Worm (Caenorhabditis elegans) whole organism, young adult: ENCODE measurements around the gene C30F2.2.

ENCODE experiments used
- B0035.1 ChIP-seq: sonication (generic microtip); optimal IDR thresholded peaks from 2 replicates; lab custom pipeline; 2016; ENCODE audit warnings: missing genetic modification characterization, mild to moderate bottlenecking, missing compliant biosample characterization, missing genotype, missing genetic modification reagents
- B0261.1 ChIP-seq: sonication (generic microtip); optimal IDR thresholded peaks from 2 replicates; lab custom pipeline; 2016; ENCODE audit warnings: mild to moderate bottlenecking, missing genetic modification characterization, moderate library complexity, missing compliant biosample characterization
- C06A6.2 ChIP-seq: fragments of 200-800 bp; sonication (Bioruptor generic); conservative IDR thresholded peaks from 2 replicates; pipeline ENCODE4 v1.3.6; 2022; ENCODE audit warnings: missing genetic modification characterization, missing compliant biosample characterization
- F10E7.11 ChIP-seq: sonication (generic microtip); optimal IDR thresholded peaks from 2 replicates; lab custom pipeline; 2017; ENCODE audit warnings: mild to moderate bottlenecking, missing genetic modification characterization, moderate library complexity, missing compliant biosample characterization
- F33H1.4 ChIP-seq: fragments of 200-800 bp; sonication (Bioruptor generic); IDR thresholded peaks from 2 replicates; pipeline ENCODE4 v1.3.6; 2022; ENCODE audit warnings: missing genetic modification reagents, missing genetic modification characterization, missing compliant biosample characterization
- F57C9.4 ChIP-seq: sonication (generic microtip); optimal IDR thresholded peaks from 2 replicates; lab custom pipeline; 2017; ENCODE audit warnings: mild to moderate bottlenecking, missing genetic modification characterization, missing compliant biosample characterization
- K12H6.12 ChIP-seq: fragments of 200-800 bp; sonication (Bioruptor generic); optimal IDR thresholded peaks from 2 replicates; lab custom pipeline; 2018; ENCODE audit warnings: mild to moderate bottlenecking, missing genetic modification characterization, missing compliant biosample characterization
- T26A5.8 ChIP-seq: sonication (generic microtip); optimal IDR thresholded peaks from 2 replicates; lab custom pipeline; 2016; ENCODE audit warnings: missing genetic modification characterization, missing compliant biosample characterization
- Y53F4B.3 ChIP-seq: fragments of 200-800 bp; sonication (Bioruptor generic); IDR thresholded peaks from 2 replicates; pipeline ENCODE4 v1.3.6; 2022; ENCODE audit warnings: missing genetic modification reagents, missing genetic modification characterization, missing compliant biosample characterization
- Y95B8A.8 ChIP-seq: fragments of 200-800 bp; sonication (Bioruptor generic); IDR thresholded peaks from 2 replicates; pipeline ENCODE4 v1.3.6; 2022; ENCODE audit warnings: missing genetic modification reagents, missing genetic modification characterization, missing compliant biosample characterization
- aptf-2 ChIP-seq: fragments of 200-800 bp; sonication (Bioruptor generic); conservative IDR thresholded peaks from 2 replicates; pipeline ENCODE4 v1.3.6; 2022; ENCODE audit warnings: missing genetic modification reagents, missing genetic modification characterization, missing compliant biosample characterization
- aptf-3 ChIP-seq: fragments of 200-800 bp; sonication (Bioruptor generic); IDR thresholded peaks from 2 replicates; pipeline ENCODE4 v1.3.6; 2022; ENCODE audit warnings: missing genetic modification characterization, missing compliant biosample characterization
- atf-7 ChIP-seq: sonication (generic microtip); optimal IDR thresholded peaks from 2 replicates; lab custom pipeline; 2017; ENCODE audit warnings: mild to moderate bottlenecking, missing genetic modification characterization, missing compliant biosample characterization
- attf-3 ChIP-seq: fragments of 200-800 bp; sonication (Bioruptor generic); conservative IDR thresholded peaks from 2 replicates; pipeline ENCODE4 v1.3.6; 2022; ENCODE audit warnings: missing genetic modification reagents, missing genetic modification characterization, missing compliant biosample characterization
- attf-5 ChIP-seq: fragments of 200-800 bp; sonication (Bioruptor generic); optimal IDR thresholded peaks from 2 replicates; lab custom pipeline; 2018; ENCODE audit warnings: mild to moderate bottlenecking, missing genetic modification characterization, missing compliant biosample characterization
- attf-6 ChIP-seq: fragments of 200-800 bp; sonication (Bioruptor generic); IDR thresholded peaks from 2 replicates; pipeline ENCODE4 v1.3.6; 2022; ENCODE audit warnings: missing genetic modification reagents, missing genetic modification characterization, missing compliant biosample characterization
- ceh-100 ChIP-seq: fragments of 200-800 bp; sonication (Bioruptor generic); IDR thresholded peaks from 2 replicates; pipeline ENCODE4 v1.3.6; 2022; ENCODE audit warnings: missing genetic modification reagents, missing genetic modification characterization, missing compliant biosample characterization
- ceh-27 ChIP-seq: fragments of 200-800 bp; sonication (Bioruptor generic); optimal IDR thresholded peaks from 2 replicates; lab custom pipeline; 2018; ENCODE audit warnings: mild to moderate bottlenecking, missing genetic modification characterization, moderate library complexity, missing compliant biosample characterization
- ceh-79 ChIP-seq: sonication (generic microtip); optimal IDR thresholded peaks from 2 replicates; lab custom pipeline; 2017; ENCODE audit warnings: mild to moderate bottlenecking, missing genetic modification characterization, missing compliant biosample characterization
- ceh-91 ChIP-seq: fragments of 200-800 bp; sonication (Bioruptor generic); IDR thresholded peaks from 2 replicates; pipeline ENCODE4 v1.3.6; 2022; ENCODE audit warnings: missing genetic modification reagents, missing genetic modification characterization, missing compliant biosample characterization
- die-1 ChIP-seq: sonication (generic microtip); optimal IDR thresholded peaks from 2 replicates; lab custom pipeline; 2016; ENCODE audit warnings: missing genotype, mild to moderate bottlenecking, missing genetic modification characterization, missing compliant biosample characterization
- dpff-1 ChIP-seq: sonication (generic microtip); optimal IDR thresholded peaks from 2 replicates; lab custom pipeline; 2017; ENCODE audit warnings: mild to moderate bottlenecking, missing genetic modification characterization, missing compliant biosample characterization
- efl-1 ChIP-seq: fragments of 150-350 bp; optimal IDR thresholded peaks from 2 replicates; lab custom pipeline; 2014; ENCODE audit warnings: missing biosample characterization, missing genetic modification reagents, missing genetic modification characterization
- fkh-3 ChIP-seq: sonication (generic microtip); optimal IDR thresholded peaks from 2 replicates; lab custom pipeline; 2016; ENCODE audit warnings: mild to moderate bottlenecking, missing genetic modification characterization, missing compliant biosample characterization
- gei-17 ChIP-seq: fragments of 200-800 bp; sonication (Bioruptor generic); optimal IDR thresholded peaks from 2 replicates; lab custom pipeline; 2018; ENCODE audit warnings: mild to moderate bottlenecking, missing genetic modification characterization, missing compliant biosample characterization
- hlh-12 ChIP-seq: sonication (generic microtip); optimal IDR thresholded peaks from 2 replicates; lab custom pipeline; 2016; ENCODE audit warnings: missing genetic modification characterization, missing compliant biosample characterization
- hmg-1.2 ChIP-seq: fragments of 200-800 bp; sonication (Bioruptor generic); IDR thresholded peaks from 2 replicates; pipeline ENCODE4 v1.3.6; 2022; ENCODE audit warnings: missing genetic modification reagents, missing genetic modification characterization, missing compliant biosample characterization
- lin-26 ChIP-seq: fragments of 200-800 bp; sonication (Bioruptor generic); IDR thresholded peaks from 2 replicates; pipeline ENCODE4 v1.3.6; 2022; ENCODE audit warnings: missing genetic modification reagents, missing genetic modification characterization, missing compliant biosample characterization
- lin-35 ChIP-seq, 3 experiments: fragments of 150-350 bp in 2 of 3; sonication (generic microtip) in 1 of 3; optimal IDR thresholded peaks; 2 replicates each; lab custom pipeline; 2014 to 2018; ENCODE audit warnings: missing biosample characterization in 3 of 3, missing genetic modification characterization in 3 of 3, missing genetic modification reagents in 3 of 3
- lsl-1 ChIP-seq: fragments of 200-800 bp; sonication (Bioruptor generic); optimal IDR thresholded peaks from 2 replicates; lab custom pipeline; 2018; ENCODE audit warnings: mild to moderate bottlenecking, missing genetic modification characterization, moderate library complexity, missing compliant biosample characterization
- madf-3 ChIP-seq: fragments of 200-800 bp; sonication (Bioruptor generic); IDR thresholded peaks from 2 replicates; pipeline ENCODE4 v1.3.6; 2022; ENCODE audit warnings: missing genetic modification reagents, missing genetic modification characterization, missing compliant biosample characterization
- mcd-1 ChIP-seq: fragments of 200-800 bp; sonication (Bioruptor generic); IDR thresholded peaks from 2 replicates; pipeline ENCODE4 v1.3.6; 2022; ENCODE audit warnings: missing genetic modification reagents, missing genetic modification characterization, missing compliant biosample characterization
- mes-4 ChIP-seq: sonication (generic microtip); optimal IDR thresholded peaks from 2 replicates; lab custom pipeline; 2016; ENCODE audit warnings: missing genotype, missing genetic modification characterization, missing compliant biosample characterization
- mxl-1 ChIP-seq: sonication (generic microtip); optimal IDR thresholded peaks from 2 replicates; lab custom pipeline; 2016; ENCODE audit warnings: missing genetic modification characterization, missing compliant biosample characterization
- nfyb-1 ChIP-seq: fragments of 200-800 bp; sonication (Bioruptor generic); IDR thresholded peaks from 2 replicates; pipeline ENCODE4 v1.3.6; 2022; ENCODE audit warnings: missing genetic modification reagents, missing genetic modification characterization, missing compliant biosample characterization
- nhr-120 ChIP-seq: fragments of 200-800 bp; sonication (Bioruptor generic); IDR thresholded peaks from 2 replicates; pipeline ENCODE4 v1.3.6; 2022; ENCODE audit warnings: missing genetic modification characterization, missing compliant biosample characterization
- nhr-90 ChIP-seq: sonication (generic microtip); optimal IDR thresholded peaks from 2 replicates; lab custom pipeline; 2016; ENCODE audit warnings: missing genotype, mild to moderate bottlenecking, missing genetic modification characterization, missing compliant biosample characterization
- pbrm-1 ChIP-seq: fragments of 200-800 bp; sonication (Bioruptor generic); IDR thresholded peaks from 2 replicates; pipeline ENCODE4 v1.3.6; 2022; ENCODE audit warnings: missing genetic modification reagents, missing genetic modification characterization, missing compliant biosample characterization
- rec-8 ChIP-seq, 2 experiments: sonication (generic microtip); optimal IDR thresholded peaks; 2 replicates each; lab custom pipeline; 2016; ENCODE audit warnings: mild to moderate bottlenecking in 2 of 2, missing genetic modification characterization in 2 of 2, missing genetic modification reagents in 2 of 2, missing genotype in 2 of 2, missing biosample characterization in 1 of 2, missing compliant biosample characterization in 1 of 2, moderate library complexity in 1 of 2
- sdz-38 ChIP-seq: sonication (generic microtip); optimal IDR thresholded peaks from 2 replicates; lab custom pipeline; 2016; ENCODE audit warnings: missing genotype, missing genetic modification characterization, missing compliant biosample characterization
- tbx-9 ChIP-seq: sonication (generic microtip); optimal IDR thresholded peaks from 2 replicates; lab custom pipeline; 2016; ENCODE audit warnings: borderline replicate concordance, missing genetic modification characterization, inconsistent platforms, missing compliant biosample characterization
- unc-130 ChIP-seq: sonication (generic microtip); optimal IDR thresholded peaks from 2 replicates; lab custom pipeline; 2016; ENCODE audit warnings: missing genetic modification reagents, missing genetic modification characterization, missing compliant biosample characterization
- xnd-1 ChIP-seq: sonication (generic microtip); optimal IDR thresholded peaks from 2 replicates; lab custom pipeline; 2016; ENCODE audit warnings: missing genotype, missing genetic modification reagents, missing genetic modification characterization, missing compliant biosample characterization
- ztf-18 ChIP-seq: sonication (generic microtip); optimal IDR thresholded peaks from 2 replicates; lab custom pipeline; 2016; ENCODE audit warnings: missing genotype, mild to moderate bottlenecking, missing genetic modification characterization, missing compliant biosample characterization
- ztf-22 ChIP-seq: fragments of 200-800 bp; sonication (Bioruptor generic); optimal IDR thresholded peaks from 2 replicates; lab custom pipeline; 2018; ENCODE audit warnings: mild to moderate bottlenecking, missing genetic modification characterization, moderate library complexity, missing compliant biosample characterization
- ztf-25 ChIP-seq: fragments of 200-800 bp; sonication (Bioruptor generic); IDR thresholded peaks from 2 replicates; pipeline ENCODE4 v1.3.6; 2022; ENCODE audit warnings: missing genetic modification reagents, missing genetic modification characterization, missing compliant biosample characterization
- ztf-26 ChIP-seq: sonication (generic microtip); optimal IDR thresholded peaks from 2 replicates; lab custom pipeline; 2017; ENCODE audit warnings: missing genetic modification characterization, missing compliant biosample characterization
- ztf-3 ChIP-seq: fragments of 200-800 bp; sonication (Bioruptor generic); optimal IDR thresholded peaks from 2 replicates; lab custom pipeline; 2018; ENCODE audit warnings: mild to moderate bottlenecking, missing genetic modification characterization, missing compliant biosample characterization

Gene C30F2.2

ce11 chrX:16058845-16059244, 26.2 kb downstream of the C30F2.2 start, which contains the start of gene T27A8.2:
Gene T27A8.2, minus strand, starts transcription at chrX:16058945.
- no peak for TF ChIP-seq Y95B8A.8 (GFP tag; lab: Robert Waterston, UW)

- TF ChIP-seq nhr-120 (GFP tag; lab: Robert Waterston, UW), result no peak
- peak; percentile 28 for TF ChIP-seq attf-5
- 0 out of 2 replicates have a peak, but pooled peaks have one; percentile 50 for TF ChIP-seq aptf-2 (GFP tag; lab: Robert Waterston, UW)
- peak; percentile 94 for TF ChIP-seq K12H6.12 (tag; lab: Kevin White, UChicago)
- TF ChIP-seq ztf-22 (GFP tag; lab: Kevin White, UChicago), result peak; percentile 94
- peak; percentile 96 for TF ChIP-seq C06A6.2 (GFP tag; lab: Robert Waterston, UW)
- TF ChIP-seq lin-35 (GFP tag; optimal IDR thresholded peaks at IDR 0.05; lab: Kevin White, UChicago), result peak in 2 of 3 experiments; percentile 72 to 98
- TF ChIP-seq hlh-12 (tag; lab: Kevin White, UChicago), result no peak
- no peak for TF ChIP-seq tbx-9 (tag; lab: Kevin White, UChicago)
- TF ChIP-seq rec-8 (tag; optimal IDR thresholded peaks at IDR 0.05; lab: Kevin White, UChicago), result peak; percentile 46 to 56
- peak; percentile 97 for TF ChIP-seq gei-17
- peak; percentile 92 for TF ChIP-seq dpff-1 (tag; lab: Kevin White, UChicago)
- no peak for TF ChIP-seq Y53F4B.3
- peak; percentile 97 for TF ChIP-seq atf-7 (tag; lab: Kevin White, UChicago)
- TF ChIP-seq B0035.1 (tag; lab: Kevin White, UChicago), result peak; percentile 94
- TF ChIP-seq ceh-100 (GFP tag; lab: Robert Waterston, UW), result peak; percentile 71
- no peak for TF ChIP-seq mes-4 (tag; lab: Kevin White, UChicago)
- TF ChIP-seq pbrm-1 (GFP tag; lab: Robert Waterston, UW), result peak; percentile 94
- peak; percentile 98 for TF ChIP-seq nfyb-1
- peak; percentile 77 for TF ChIP-seq ceh-79 (tag; lab: Kevin White, UChicago)
- peak; percentile 58 for TF ChIP-seq B0261.1 (tag; lab: Kevin White, UChicago)
- TF ChIP-seq mxl-1, result peak; percentile 22
- no peak for TF ChIP-seq fkh-3
- TF ChIP-seq attf-3, result peak; percentile 59
- peak; percentile 93 for TF ChIP-seq nhr-90 (tag; lab: Kevin White, UChicago)
- no peak for TF ChIP-seq ztf-25
- no peak for TF ChIP-seq xnd-1 (tag; lab: Kevin White, UChicago)
- TF ChIP-seq ztf-3 (GFP tag; lab: Kevin White, UChicago), result peak; percentile 90
- no peak for TF ChIP-seq T26A5.8 (tag; lab: Kevin White, UChicago)
- TF ChIP-seq efl-1 (GFP tag; lab: Kevin White, UChicago), result no peak
- no peak for TF ChIP-seq aptf-3 (GFP tag; lab: Robert Waterston, UW)
- TF ChIP-seq ceh-91 (GFP tag; lab: Robert Waterston, UW), result no peak
- TF ChIP-seq lsl-1, result no peak
- TF ChIP-seq hmg-1.2, result peak; percentile 84; the same call in 1 of the 2 replicates
- no peak; the same call in 1 of the 2 replicates for TF ChIP-seq lin-26 (GFP tag; lab: Robert Waterston, UW)
- TF ChIP-seq F57C9.4 (tag; lab: Kevin White, UChicago), result peak; percentile 39
- TF ChIP-seq die-1 (tag; lab: Kevin White, UChicago), result peak; percentile 12
- TF ChIP-seq F33H1.4 (GFP tag; lab: Robert Waterston, UW), result peak; percentile 36
- peak; percentile 99 for TF ChIP-seq ztf-26 (tag; lab: Kevin White, UChicago)
- TF ChIP-seq attf-6 (GFP tag; lab: Robert Waterston, UW), result no peak
- peak; percentile 95 for TF ChIP-seq ceh-27 (GFP tag; lab: Kevin White, UChicago)
- peak; percentile 74; the same call in 1 of the 2 replicates for TF ChIP-seq madf-3 (GFP tag; lab: Robert Waterston, UW)
- TF ChIP-seq F10E7.11 (tag; lab: Kevin White, UChicago), result peak; percentile 96
- TF ChIP-seq unc-130 (GFP tag; lab: Kevin White, UChicago), result peak; percentile 11
- TF ChIP-seq sdz-38 (tag; lab: Kevin White, UChicago), result no peak
- peak; percentile 68 for TF ChIP-seq ztf-18 (tag; lab: Kevin White, UChicago)
- peak; percentile 91 for TF ChIP-seq mcd-1 (GFP tag; lab: Robert Waterston, UW)
Measured at ce11 chrX:16056404-16056803, 28.6 kb downstream of the C30F2.2 start.
